Fruit fly (Drosophila melanogaster) ovary, adult (tissue): ENCODE results near the gene CG32554.
"Not testable (repeated sequence)": the region's sequence is repeated elsewhere in the genome, so short reads cannot be mapped to it uniquely, and the experiment has no call there.

ENCODE experiments used
- CG17801 ChIP-seq: fragments of 200-800 bp; optimal IDR thresholded peaks from 2 replicates; lab custom pipeline; 2019; ENCODE audit warnings: missing biosample characterization, mild to moderate bottlenecking, missing genetic modification characterization, moderate library complexity; ENCODE audit not compliant: partially characterized antibody

Gene CG32554

dm6 chrX:17852457-17852856 is at the start of gene CG32554:
Gene CG32554 (minus strand): TSS chrX:17852685.
- no peak for TF ChIP-seq CG17801 (GFP tag; lab: Kevin White, UChicago)

DNA sequence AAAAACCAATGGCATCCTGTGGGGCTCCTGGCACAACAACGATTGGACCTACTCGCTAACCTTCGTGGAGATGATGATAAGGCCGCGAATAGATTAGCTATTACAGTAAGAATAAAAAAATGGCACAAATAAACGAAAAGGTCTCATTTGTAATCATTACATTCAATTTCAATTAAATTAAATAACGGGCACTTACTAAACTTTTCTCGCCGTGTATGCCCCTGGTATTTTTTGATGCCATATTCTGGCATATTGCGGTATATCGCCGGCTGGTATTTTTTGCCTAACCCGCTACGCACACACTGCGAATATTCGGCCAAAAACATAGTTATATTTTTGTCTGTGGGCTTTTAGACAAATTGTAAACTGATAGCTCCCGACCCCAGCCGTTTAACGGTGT is 46.9 kb upstream of the CG32554 start, which contains the start of gene Gss2:
TSS of gene Gss2 (plus strand) at position 301 of the 400 bp plus-strand sequence.
- TF ChIP-seq CG17801 (GFP tag; lab: Kevin White, UChicago), result not testable (repeated sequence)

DNA sequence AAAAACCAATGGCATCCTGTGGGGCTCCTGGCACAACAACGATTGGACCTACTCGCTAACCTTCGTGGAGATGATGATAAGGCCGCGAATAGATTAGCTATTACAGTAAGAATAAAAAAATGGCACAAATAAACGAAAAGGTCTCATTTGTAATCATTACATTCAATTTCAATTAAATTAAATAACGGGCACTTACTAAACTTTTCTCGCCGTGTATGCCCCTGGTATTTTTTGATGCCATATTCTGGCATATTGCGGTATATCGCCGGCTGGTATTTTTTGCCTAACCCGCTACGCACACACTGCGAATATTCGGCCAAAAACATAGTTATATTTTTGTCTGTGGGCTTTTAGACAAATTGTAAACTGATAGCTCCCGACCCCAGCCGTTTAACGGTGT is 36.8 kb upstream of the CG32554 start, which contains the start of gene Gss1:
TSS of gene Gss1 (plus strand) at position 301 of the 400 bp plus-strand sequence.
- TF ChIP-seq CG17801 (GFP tag; lab: Kevin White, UChicago), result not testable (repeated sequence)

- TF ChIP-seq CG17801 (GFP tag; lab: Kevin White, UChicago), result no peak
Measured at dm6 chrX:17887877-17888276, 35.4 kb upstream of the CG32554 start, which contains the start of gene CG6788. Gene CG6788 (plus strand): TSS chrX:17888177.

DNA sequence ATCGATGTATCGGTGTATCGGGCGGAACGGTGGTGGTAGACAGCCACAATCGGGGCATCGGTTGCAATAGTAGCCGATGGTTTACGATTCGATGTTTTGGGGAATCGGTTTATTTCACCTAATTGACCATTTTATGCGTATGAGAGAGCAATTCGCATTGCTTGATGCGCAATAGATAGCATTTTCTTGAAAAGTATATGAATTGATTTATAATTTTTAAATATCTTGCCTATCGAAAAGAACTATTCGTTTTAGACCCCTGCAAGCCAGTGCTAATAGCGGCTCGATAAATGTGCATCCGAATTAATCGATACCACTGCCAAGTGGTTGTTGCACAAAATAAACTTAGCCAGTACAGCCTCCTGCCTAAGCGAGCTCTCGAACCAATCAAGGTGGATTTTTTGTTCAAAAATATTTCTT is 34.7 kb upstream of the CG32554 start, which contains the start of gene mnb:
TSS of gene mnb (minus strand) at position 15 of the 420 bp plus-strand sequence.
- TF ChIP-seq CG17801 (GFP tag; lab: Kevin White, UChicago), result no peak

DNA sequence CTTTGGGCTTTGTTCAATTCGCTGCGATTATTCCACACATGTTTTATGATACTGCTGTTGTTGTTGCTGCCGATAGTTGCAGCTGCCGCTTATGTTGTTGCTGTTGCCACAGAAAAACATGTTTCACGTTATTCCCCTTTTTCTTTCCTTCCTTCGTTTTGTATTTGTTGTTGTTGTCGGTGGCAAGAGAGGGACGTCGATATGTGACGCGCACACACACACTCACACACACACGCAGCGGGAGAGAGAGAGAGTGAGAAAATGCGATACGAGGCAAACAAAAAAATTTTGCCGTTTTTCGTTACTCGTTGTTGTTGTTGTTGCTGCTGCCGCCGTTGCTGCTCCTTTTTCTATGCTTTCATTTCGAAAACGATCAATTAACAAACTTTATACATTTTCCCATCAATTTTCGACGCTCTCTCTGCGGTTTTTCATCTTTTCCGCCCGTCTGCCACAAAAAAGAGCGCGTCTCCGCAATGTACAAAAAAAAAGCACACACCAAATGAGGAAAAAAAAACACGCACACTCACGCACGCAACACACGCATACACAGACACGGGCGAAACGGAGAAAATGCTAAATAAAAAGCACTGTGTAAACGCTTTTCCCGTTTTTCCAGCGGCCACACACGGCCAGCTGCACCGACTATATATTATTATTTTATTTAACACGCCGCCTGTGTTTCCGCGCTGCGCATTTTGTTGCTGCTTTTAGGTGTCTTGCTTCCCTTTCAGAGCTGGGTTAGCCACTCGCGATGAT is 34.1 kb upstream of the CG32554 start:
- TF ChIP-seq CG17801 (GFP tag; lab: Kevin White, UChicago), result peak; percentile 29

- no peak for TF ChIP-seq CG17801 (GFP tag; lab: Kevin White, UChicago)
Measured at dm6 chrX:17886107-17886448, 33.6 kb upstream of the CG32554 start.

DNA sequence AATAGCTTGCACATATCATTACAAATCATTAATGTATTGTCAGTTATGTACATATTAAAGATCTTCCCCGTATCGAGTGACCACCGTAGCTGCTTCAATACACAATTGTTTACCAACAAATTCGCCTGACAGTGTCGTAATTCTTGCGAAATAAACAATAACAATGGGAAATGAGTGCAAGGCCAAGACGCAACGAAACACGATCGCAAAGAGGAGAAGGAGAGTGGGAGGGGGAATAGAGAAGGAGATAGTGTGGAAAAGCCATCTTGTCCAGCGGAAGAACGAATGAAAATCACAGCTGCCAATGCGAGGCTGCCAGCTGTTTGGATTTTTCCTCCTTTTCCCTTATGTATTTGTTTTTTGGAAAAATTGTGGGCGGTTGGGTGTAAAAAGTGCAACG is 32.8 kb upstream of the CG32554 start:
- no peak for TF ChIP-seq CG17801 (GFP tag; lab: Kevin White, UChicago)

DNA sequence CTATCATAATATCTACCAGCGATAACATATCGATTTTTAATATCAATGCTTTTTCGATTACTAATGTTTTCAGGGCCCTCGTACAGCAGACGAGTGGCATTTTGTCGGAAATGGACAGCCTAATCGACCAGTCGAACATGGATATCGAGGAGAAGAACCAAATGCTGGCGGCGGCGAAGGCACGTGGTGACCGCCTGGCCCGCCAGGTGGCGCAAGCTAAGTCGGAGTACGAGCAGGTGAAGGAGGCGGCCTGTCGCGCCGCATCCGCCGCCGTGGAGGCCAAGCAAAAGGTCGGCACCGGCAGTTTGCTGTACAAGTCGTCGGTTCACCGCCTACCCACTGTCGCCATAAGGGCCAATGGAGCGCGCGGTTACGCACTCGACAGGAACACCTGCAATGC is 32.1 kb upstream of the CG32554 start:
- no peak for TF ChIP-seq CG17801 (GFP tag; lab: Kevin White, UChicago)

DNA sequence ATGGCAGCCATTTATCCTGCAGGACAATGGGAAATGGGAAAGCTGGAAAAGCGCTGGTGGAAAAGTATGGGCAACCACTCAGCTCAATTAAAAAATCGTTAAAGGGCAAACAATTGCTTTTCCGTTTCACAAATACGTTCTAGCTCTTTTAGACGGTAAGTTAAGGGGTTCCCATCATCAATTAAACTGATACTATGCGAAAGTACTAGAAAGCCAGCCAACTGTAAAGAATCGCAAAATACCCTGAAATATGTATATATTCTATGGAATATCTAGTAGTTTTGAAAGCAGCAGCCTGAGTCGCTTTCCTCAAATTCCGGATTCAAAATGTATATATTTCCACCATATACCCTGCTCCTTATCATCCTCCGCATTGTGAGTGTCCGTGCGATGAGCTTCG is 30.9 kb upstream of the CG32554 start, which contains the start of gene CG12985:
TSS of gene CG12985 (plus strand) at position 301 of the 400 bp plus-strand sequence.
- no peak for TF ChIP-seq CG17801 (GFP tag; lab: Kevin White, UChicago)

- TF ChIP-seq CG17801 (GFP tag; lab: Kevin White, UChicago), result no peak
Measured at dm6 chrX:17882769-17883168, 30.3 kb upstream of the CG32554 start.

DNA sequence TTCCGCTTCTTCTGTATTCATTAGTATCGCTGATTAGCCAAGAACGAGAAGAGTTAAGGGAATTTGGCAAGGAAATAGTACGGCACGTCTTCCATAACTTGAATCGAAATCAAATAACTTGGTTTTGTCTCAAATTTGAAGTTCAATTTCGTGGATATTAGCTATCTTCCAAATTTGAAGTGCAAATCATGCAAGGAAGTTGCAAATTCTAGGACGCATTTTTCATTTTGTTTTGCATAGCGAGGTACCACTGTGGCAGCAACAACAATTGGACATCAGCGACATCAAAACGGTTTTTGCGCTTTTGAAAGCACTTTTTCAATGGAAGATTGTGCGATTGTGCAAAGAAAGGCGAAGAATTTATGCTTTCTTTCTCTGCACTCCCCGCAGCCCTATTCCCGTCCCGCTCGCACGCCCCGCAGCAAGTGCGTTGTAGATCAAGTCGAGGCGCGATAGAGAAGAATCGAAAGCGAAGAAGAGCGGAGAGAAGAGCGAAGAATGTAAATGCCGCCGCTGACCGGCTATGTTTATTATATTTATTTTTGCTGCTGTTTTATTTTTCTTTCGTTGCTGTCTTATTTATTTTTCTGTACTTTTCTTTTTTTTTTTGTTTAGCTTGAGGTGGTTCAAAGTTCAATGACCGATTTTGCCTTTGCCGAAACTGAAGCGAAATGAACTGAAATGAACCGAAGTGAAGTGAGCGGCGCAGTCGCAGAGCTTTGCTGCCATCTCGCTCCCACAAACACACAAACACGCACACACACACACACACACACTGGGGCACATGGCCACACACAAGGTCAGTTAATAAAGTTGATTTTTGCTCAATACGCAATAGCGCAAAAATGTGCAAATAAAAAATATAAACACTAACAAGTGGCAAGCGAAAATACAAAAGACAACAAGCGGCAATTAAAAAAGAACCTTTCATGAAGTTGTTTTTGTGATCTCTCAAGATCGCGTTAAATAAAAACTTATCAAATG is 28.9 kb upstream of the CG32554 start:
- TF ChIP-seq CG17801 (GFP tag; lab: Kevin White, UChicago), result peak; percentile 74

dm6 chrX:17880269-17880889 is 27.9 kb upstream of the CG32554 start:
- TF ChIP-seq CG17801 (GFP tag; lab: Kevin White, UChicago), result peak; percentile 92

DNA sequence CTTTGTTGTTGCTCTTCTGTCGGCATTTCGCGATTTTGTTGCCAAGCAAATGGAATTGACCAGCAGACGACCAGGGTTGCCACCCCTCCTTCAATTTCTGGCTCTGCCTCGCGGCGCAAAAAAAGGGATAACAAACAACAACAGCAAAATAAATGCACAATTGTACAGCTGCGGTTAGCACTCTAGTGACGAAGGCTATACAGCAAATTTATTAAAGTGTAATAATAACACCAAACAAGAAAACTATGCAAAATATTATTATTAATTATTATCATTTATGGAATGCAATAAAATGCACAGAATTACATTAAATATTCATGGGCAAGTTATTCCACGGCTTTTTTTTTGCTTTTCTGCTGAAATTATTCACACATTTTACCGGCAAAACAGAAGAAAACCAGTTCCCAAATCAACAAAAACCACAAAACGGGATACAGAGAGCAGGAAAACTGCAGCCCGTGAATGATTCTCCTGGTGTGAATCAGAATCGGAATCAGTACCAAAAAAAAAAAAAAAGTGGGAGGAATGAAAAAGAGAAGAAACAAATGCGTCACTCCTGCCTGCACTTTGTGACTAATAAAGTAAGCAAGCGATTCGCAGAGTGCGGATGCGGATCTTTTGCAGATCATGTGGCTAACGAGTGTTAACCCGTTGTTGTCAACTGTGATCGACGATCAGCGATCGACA is 26.9 kb upstream of the CG32554 start:
- no peak for TF ChIP-seq CG17801 (GFP tag; lab: Kevin White, UChicago)
